Worm (Caenorhabditis elegans) whole organism, young adult: ENCODE results near the gene str-27.

Experiments used
- B0019.2 ChIP-seq: fragments of 200-800 bp; sonication (Bioruptor generic); conservative IDR thresholded peaks from 2 replicates; pipeline ENCODE4 v1.3.6; 2022; ENCODE audit warnings: missing genetic modification reagents, missing genetic modification characterization, missing compliant biosample characterization
- B0336.3 ChIP-seq: fragments of 200-800 bp; sonication (Bioruptor generic); IDR thresholded peaks from 2 replicates; pipeline ENCODE4 v1.3.6; 2022; ENCODE audit warnings: missing genetic modification characterization, missing compliant biosample characterization
- F57A8.1 ChIP-seq: fragments of 200-800 bp; sonication (Bioruptor generic); optimal IDR thresholded peaks from 2 replicates; lab custom pipeline; 2018; ENCODE audit warnings: mild to moderate bottlenecking, missing genetic modification characterization, moderate library complexity, missing compliant biosample characterization
- K11D2.4 ChIP-seq: fragments of 200-800 bp; sonication (Bioruptor generic); IDR thresholded peaks from 2 replicates; pipeline ENCODE4 v1.3.6; 2022; ENCODE audit warnings: missing genetic modification reagents, missing genetic modification characterization, missing compliant biosample characterization
- K12H6.12 ChIP-seq: fragments of 200-800 bp; sonication (Bioruptor generic); optimal IDR thresholded peaks from 2 replicates; lab custom pipeline; 2018; ENCODE audit warnings: mild to moderate bottlenecking, missing genetic modification characterization, missing compliant biosample characterization
- T26A5.8 ChIP-seq: sonication (generic microtip); optimal IDR thresholded peaks from 2 replicates; lab custom pipeline; 2016; ENCODE audit warnings: missing genetic modification characterization, missing compliant biosample characterization
- Y79H2A.3 ChIP-seq: fragments of 200-800 bp; sonication (Bioruptor generic); conservative IDR thresholded peaks from 2 replicates; pipeline ENCODE4 v1.3.6; 2022; ENCODE audit warnings: missing genetic modification reagents, missing genetic modification characterization, missing compliant biosample characterization
- Y95B8A.8 ChIP-seq: fragments of 200-800 bp; sonication (Bioruptor generic); IDR thresholded peaks from 2 replicates; pipeline ENCODE4 v1.3.6; 2022; ENCODE audit warnings: missing genetic modification reagents, missing genetic modification characterization, missing compliant biosample characterization
- ZK185.1 ChIP-seq: sonication (generic microtip); optimal IDR thresholded peaks from 2 replicates; lab custom pipeline; 2016; ENCODE audit warnings: mild to moderate bottlenecking, missing genetic modification characterization, missing compliant biosample characterization; ENCODE audit not compliant: poor library complexity, severe bottlenecking
- aptf-2 ChIP-seq: fragments of 200-800 bp; sonication (Bioruptor generic); conservative IDR thresholded peaks from 2 replicates; pipeline ENCODE4 v1.3.6; 2022; ENCODE audit warnings: missing genetic modification reagents, missing genetic modification characterization, missing compliant biosample characterization
- athp-1 ChIP-seq: sonication (generic microtip); optimal IDR thresholded peaks from 2 replicates; lab custom pipeline; 2017; ENCODE audit warnings: mild to moderate bottlenecking, missing genetic modification characterization, missing compliant biosample characterization
- ccch-3 ChIP-seq: fragments of 200-800 bp; sonication (Bioruptor generic); optimal IDR thresholded peaks from 2 replicates; lab custom pipeline; 2018; ENCODE audit warnings: mild to moderate bottlenecking, missing genetic modification characterization, missing compliant biosample characterization
- cebp-1 ChIP-seq, 2 experiments: fragments of 200-800 bp in 1 of 2; sonication (Bioruptor generic) in 1 of 2; sonication (generic microtip) in 1 of 2; IDR thresholded peaks in 1 of 2; optimal IDR thresholded peaks in 1 of 2; 2 replicates each; pipeline versions ENCODE4 v1.3.6 to Lab custom; 2017 to 2022; ENCODE audit warnings: missing compliant biosample characterization in 2 of 2, missing genetic modification characterization in 2 of 2, mild to moderate bottlenecking in 1 of 2, missing genetic modification reagents in 1 of 2, moderate library complexity in 1 of 2
- ceh-40 ChIP-seq: fragments of 200-800 bp; sonication (Bioruptor generic); IDR thresholded peaks from 2 replicates; pipeline ENCODE4 v1.3.6; 2022; ENCODE audit warnings: missing genetic modification characterization, missing compliant biosample characterization
- him-1 ChIP-seq: sonication (generic microtip); optimal IDR thresholded peaks from 2 replicates; lab custom pipeline; 2016; ENCODE audit warnings: missing genotype, missing genetic modification reagents, missing genetic modification characterization, missing compliant biosample characterization
- hmg-1.2 ChIP-seq: fragments of 200-800 bp; sonication (Bioruptor generic); IDR thresholded peaks from 2 replicates; pipeline ENCODE4 v1.3.6; 2022; ENCODE audit warnings: missing genetic modification reagents, missing genetic modification characterization, missing compliant biosample characterization
- let-526 ChIP-seq: fragments of 200-800 bp; sonication (Bioruptor generic); IDR thresholded peaks from 2 replicates; pipeline ENCODE4 v1.3.6; 2022; ENCODE audit warnings: missing genetic modification reagents, missing genetic modification characterization, missing compliant biosample characterization
- let-607 ChIP-seq, 2 experiments: fragments of 200-800 bp in 1 of 2; sonication (Bioruptor generic) in 1 of 2; sonication (generic microtip) in 1 of 2; optimal IDR thresholded peaks; 2 replicates each; lab custom pipeline; 2016 to 2018; ENCODE audit warnings: mild to moderate bottlenecking in 2 of 2, missing compliant biosample characterization in 2 of 2, missing genetic modification characterization in 2 of 2, moderate library complexity in 2 of 2, missing genotype in 1 of 2
- lin-54 ChIP-seq: fragments of 200-800 bp; sonication (Bioruptor generic); optimal IDR thresholded peaks from 2 replicates; lab custom pipeline; 2018; ENCODE audit warnings: mild to moderate bottlenecking, missing genetic modification characterization, missing compliant biosample characterization
- mcd-1 ChIP-seq: fragments of 200-800 bp; sonication (Bioruptor generic); IDR thresholded peaks from 2 replicates; pipeline ENCODE4 v1.3.6; 2022; ENCODE audit warnings: missing genetic modification reagents, missing genetic modification characterization, missing compliant biosample characterization
- nfya-2 ChIP-seq: fragments of 200-800 bp; sonication (Bioruptor generic); IDR thresholded peaks from 2 replicates; pipeline ENCODE4 v1.3.6; 2022; ENCODE audit warnings: missing genetic modification reagents, missing genetic modification characterization, missing compliant biosample characterization
- nfyb-1 ChIP-seq: fragments of 200-800 bp; sonication (Bioruptor generic); IDR thresholded peaks from 2 replicates; pipeline ENCODE4 v1.3.6; 2022; ENCODE audit warnings: missing genetic modification reagents, missing genetic modification characterization, missing compliant biosample characterization
- pbrm-1 ChIP-seq: fragments of 200-800 bp; sonication (Bioruptor generic); IDR thresholded peaks from 2 replicates; pipeline ENCODE4 v1.3.6; 2022; ENCODE audit warnings: missing genetic modification reagents, missing genetic modification characterization, missing compliant biosample characterization
- snpc-3.4 ChIP-seq: sonication (generic microtip); optimal IDR thresholded peaks from 2 replicates; lab custom pipeline; 2017; ENCODE audit warnings: missing genetic modification characterization, mild to moderate bottlenecking, missing compliant biosample characterization, antibody characterized with exemption, moderate library complexity, missing genotype, missing genetic modification reagents

The str-27 gene

ce11 chrV:15689952-15690351 lies 45.7 kb downstream of the str-27 start, which contains the start of gene nhr-268:
TSS of gene nhr-268 (plus strand) at chrV:15690252.
- TF ChIP-seq him-1 (tag; lab: Kevin White, UChicago): no peak
- TF ChIP-seq let-607 (tag; optimal IDR thresholded peaks at IDR 0.05; lab: Kevin White, UChicago): no peak
- no peak for TF ChIP-seq athp-1 (tag; lab: Kevin White, UChicago)
- no peak for TF ChIP-seq Y79H2A.3 (GFP tag; lab: Robert Waterston, UW)
- no peak for TF ChIP-seq cebp-1 (GFP tag; IDR thresholded peaks at IDR 0.05; lab: Robert Waterston, UW)
- no peak for TF ChIP-seq cebp-1 (tag; optimal IDR thresholded peaks at IDR 0.05; lab: Kevin White, UChicago)
- TF ChIP-seq lin-54 (GFP tag; lab: Kevin White, UChicago): no peak
- TF ChIP-seq hmg-1.2: no peak
- no peak for TF ChIP-seq B0336.3
- TF ChIP-seq pbrm-1 (GFP tag; lab: Robert Waterston, UW): no peak

ce11 chrV:15687660-15688059 lies 48.0 kb downstream of the str-27 start, which contains the start of gene nhr-197:
TSS of gene nhr-197 (plus strand) at chrV:15687960.
- TF ChIP-seq let-526 (GFP tag; lab: Robert Waterston, UW): no peak
- TF ChIP-seq ZK185.1: no peak
- TF ChIP-seq Y95B8A.8: no peak
- TF ChIP-seq nfya-2 (GFP tag; lab: Robert Waterston, UW): no peak
- no peak for TF ChIP-seq mcd-1 (GFP tag; lab: Robert Waterston, UW)

ce11 chrV:15685599-15685998 lies 50.0 kb downstream of the str-27 start, which contains the start of gene nhr-196:
TSS of gene nhr-196 (plus strand) at chrV:15685716.
- TF ChIP-seq ccch-3 (GFP tag; lab: Kevin White, UChicago) (no peak), Y79H2A.3 (GFP tag; lab: Robert Waterston, UW) (no peak), B0019.2 (GFP tag; lab: Robert Waterston, UW) (no peak), ceh-40 (GFP tag; lab: Robert Waterston, UW) (no peak), K12H6.12 (tag; lab: Kevin White, UChicago) (no peak), nfyb-1 (GFP tag; lab: Robert Waterston, UW) (no peak), K11D2.4 (GFP tag; lab: Robert Waterston, UW) (no peak), snpc-3.4 (tag; lab: Kevin White, UChicago) (no peak), F57A8.1 (no peak), T26A5.8 (tag; lab: Kevin White, UChicago) (no peak), pbrm-1 (GFP tag; lab: Robert Waterston, UW) (no peak), aptf-2 (no peak)
